Worm (Caenorhabditis elegans) whole organism, L4 larva: ENCODE results near the gene C43F9.5.

Source experiments
- ZK337.2 ChIP-seq: fragments of 200-800 bp; sonication (Bioruptor generic); IDR thresholded peaks from 2 replicates; pipeline ENCODE4 v1.3.6; 2022; ENCODE audit warnings: missing genetic modification reagents, missing genetic modification characterization, missing compliant biosample characterization
- hmg-1.1 ChIP-seq: fragments of 200-800 bp; sonication (Bioruptor generic); IDR thresholded peaks from 2 replicates; pipeline ENCODE4 v1.3.6; 2022; ENCODE audit warnings: missing genetic modification reagents, missing genetic modification characterization, missing compliant biosample characterization
- jun-1 ChIP-seq: fragments of 150-350 bp; optimal IDR thresholded peaks from 2 replicates; lab custom pipeline; 2014; ENCODE audit warnings: missing biosample characterization, missing genetic modification reagents, missing genetic modification characterization
- lin-39 ChIP-seq: fragments of 150-350 bp; optimal IDR thresholded peaks from 2 replicates; lab custom pipeline; 2014; ENCODE audit warnings: missing biosample characterization, missing genetic modification reagents, missing genetic modification characterization
- nhr-28 ChIP-seq: fragments of 150-350 bp; optimal IDR thresholded peaks from 2 replicates; lab custom pipeline; 2014; ENCODE audit warnings: missing biosample characterization, missing genetic modification characterization
- nhr-76 ChIP-seq: fragments of 150-350 bp; optimal IDR thresholded peaks from 2 replicates; lab custom pipeline; 2014; ENCODE audit warnings: missing biosample characterization, missing genetic modification characterization
- saeg-2 ChIP-seq: fragments of 200-800 bp; sonication (Bioruptor generic); IDR thresholded peaks from 2 replicates; pipeline ENCODE4 v1.3.6; 2022; ENCODE audit warnings: missing genetic modification reagents, missing genetic modification characterization, missing compliant biosample characterization
- zag-1 ChIP-seq: fragments of 150-350 bp; optimal IDR thresholded peaks from 2 replicates; lab custom pipeline; 2014; ENCODE audit warnings: missing biosample characterization, missing genetic modification characterization

- no peak for TF ChIP-seq nhr-28
- TF ChIP-seq hmg-1.1 (GFP tag; lab: Robert Waterston, UW): no peak
- TF ChIP-seq jun-1 (tag; lab: Kevin White, UChicago): no peak
- TF ChIP-seq lin-39 (tag; lab: Kevin White, UChicago): no peak
- TF ChIP-seq saeg-2: no peak
- TF ChIP-seq nhr-76 (tag; lab: Kevin White, UChicago): no peak
- TF ChIP-seq zag-1: no peak
- no peak for TF ChIP-seq ZK337.2
These were observed 13.9 kb downstream of the C43F9.5 start for ce11 chrIV:10576624-10577023.
